Worm (Caenorhabditis elegans) whole organism, early embryonic: ENCODE data around the gene trpp-11.

Experiments
- aly-1 ChIP-seq: sonication (generic microtip); optimal IDR thresholded peaks from 2 replicates; lab custom pipeline; 2016; ENCODE audit warnings: missing genetic modification characterization, missing compliant biosample characterization
- ama-1 ChIP-seq: fragments of 150-350 bp; optimal IDR thresholded peaks from 2 replicates; lab custom pipeline; 2014
- ceh-13 ChIP-seq: fragments of 200-800 bp; sonication (Bioruptor generic); optimal IDR thresholded peaks from 2 replicates; lab custom pipeline; 2018; ENCODE audit warnings: mild to moderate bottlenecking, missing genetic modification characterization, missing compliant biosample characterization
- ceh-36 ChIP-seq: sonication (generic microtip); optimal IDR thresholded peaks from 2 replicates; lab custom pipeline; 2016; ENCODE audit warnings: missing genetic modification characterization, inconsistent platforms, missing compliant biosample characterization
- hmbx-1 ChIP-seq: sonication (generic microtip); optimal IDR thresholded peaks from 2 replicates; lab custom pipeline; 2016; ENCODE audit warnings: mild to moderate bottlenecking, missing genetic modification characterization, missing compliant biosample characterization
- hmg-4 ChIP-seq: fragments of 200-800 bp; sonication (Bioruptor generic); optimal IDR thresholded peaks from 2 replicates; lab custom pipeline; 2018; ENCODE audit warnings: mild to moderate bottlenecking, missing genetic modification characterization, missing compliant biosample characterization
- sea-1 ChIP-seq: fragments of 200-800 bp; sonication (Bioruptor generic); conservative IDR thresholded peaks from 2 replicates; pipeline ENCODE4 v1.3.6; 2022; ENCODE audit warnings: missing genetic modification characterization, missing compliant biosample characterization
- tra-4 ChIP-seq: sonication (generic microtip); optimal IDR thresholded peaks from 2 replicates; lab custom pipeline; 2017; ENCODE audit warnings: missing genetic modification characterization, missing compliant biosample characterization

DNA sequence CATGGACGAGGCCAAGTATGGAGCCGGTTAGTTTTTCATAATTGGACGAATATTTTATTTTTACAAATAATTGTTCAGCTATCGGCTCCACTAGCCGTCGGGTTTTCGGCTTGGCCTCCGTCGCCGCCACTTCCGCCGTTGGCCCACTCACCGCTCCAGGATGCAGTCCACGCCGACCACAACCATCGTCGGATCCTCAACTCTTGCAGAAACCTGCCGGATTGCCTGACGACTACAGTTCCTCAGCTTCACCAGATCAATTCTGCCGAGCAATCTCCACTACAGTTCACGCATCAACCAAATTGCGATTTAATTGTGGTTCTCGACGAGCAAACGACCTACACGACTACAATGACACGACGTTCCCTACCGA lies 39.5 kb downstream of the trpp-11 start:
- TF ChIP-seq ama-1 (no peak), aly-1 (no peak), sea-1 (GFP tag; lab: Robert Waterston, UW) (no peak), ceh-36 (no peak), hmbx-1 (no peak), hmg-4 (GFP tag; lab: Kevin White, UChicago) (peak; percentile 18), tra-4 (no peak), ceh-13 (GFP tag; lab: Kevin White, UChicago) (no peak)
